Fruit fly (Drosophila melanogaster) whole organism, embryonic: ENCODE results near the gene CG15141.

Experiments used
- Ada2b ChIP-seq: fragments of 200-800 bp; sonication (Bioruptor generic); IDR thresholded peaks from 2 replicates; pipeline ENCODE4 v1.3.6; 2022; ENCODE audit warnings: missing biosample characterization, missing genetic modification characterization
- Antp ChIP-seq: fragments of 200-800 bp; sonication (Bioruptor generic); optimal IDR thresholded peaks from 3 replicates; lab custom pipeline; 2016; ENCODE audit warnings: missing biosample characterization, missing genetic modification characterization
- CG10431 ChIP-seq: fragments of 200-800 bp; sonication (Bioruptor generic); optimal IDR thresholded peaks from 3 replicates; lab custom pipeline; 2018; ENCODE audit warnings: missing biosample characterization, mild to moderate bottlenecking, missing genetic modification characterization
- CG11398 ChIP-seq: fragments of 200-800 bp; sonication (Bioruptor generic); optimal IDR thresholded peaks from 2 replicates; lab custom pipeline; 2016; ENCODE audit warnings: missing biosample characterization, missing genetic modification characterization
- CG12299 ChIP-seq: fragments of 200-800 bp; sonication (Bioruptor generic); optimal IDR thresholded peaks from 2 replicates; lab custom pipeline; 2018; ENCODE audit warnings: missing biosample characterization, mild to moderate bottlenecking, missing genetic modification characterization
- CG17829 ChIP-seq: fragments of 200-800 bp; optimal IDR thresholded peaks from 2 replicates; lab custom pipeline; 2019; ENCODE audit warnings: missing biosample characterization, mild to moderate bottlenecking, missing genetic modification characterization, moderate library complexity
- CG18011 ChIP-seq: fragments of 200-800 bp; sonication (Bioruptor generic); optimal IDR thresholded peaks from 2 replicates; lab custom pipeline; 2017; ENCODE audit warnings: missing biosample characterization, missing genetic modification characterization, mild to moderate bottlenecking, moderate library complexity, missing genotype
- CG18599 ChIP-seq: fragments of 200-800 bp; sonication (Bioruptor generic); optimal IDR thresholded peaks from 3 replicates; lab custom pipeline; 2017; ENCODE audit warnings: missing biosample characterization, missing genetic modification characterization, mild to moderate bottlenecking, moderate library complexity, missing genetic modification reagents
- CG18764 ChIP-seq: fragments of 200-800 bp; sonication (Bioruptor generic); optimal IDR thresholded peaks from 3 replicates; lab custom pipeline; 2016; ENCODE audit warnings: missing biosample characterization, missing genetic modification characterization
- CG2202 ChIP-seq: fragments of 200-800 bp; sonication (Bioruptor generic); optimal IDR thresholded peaks from 2 replicates; lab custom pipeline; 2018; ENCODE audit warnings: missing biosample characterization, mild to moderate bottlenecking, missing genetic modification characterization
- CG2875 ChIP-seq: fragments of 200-800 bp; sonication (Bioruptor generic); optimal IDR thresholded peaks from 2 replicates; lab custom pipeline; 2017; ENCODE audit warnings: missing biosample characterization, mild to moderate bottlenecking, missing genetic modification characterization, missing genetic modification reagents
- CG31224 ChIP-seq: fragments of 200-800 bp; sonication (Bioruptor generic); IDR thresholded peaks from 2 replicates; pipeline ENCODE4 v1.3.6; 2022; ENCODE audit warnings: missing biosample characterization, missing genetic modification characterization
- CG3163 ChIP-seq: fragments of 200-800 bp; sonication (Bioruptor generic); optimal IDR thresholded peaks from 3 replicates; lab custom pipeline; 2016; ENCODE audit warnings: missing biosample characterization, missing genetic modification characterization
- CG3407 ChIP-seq: fragments of 200-800 bp; sonication (Bioruptor generic); optimal IDR thresholded peaks from 2 replicates; lab custom pipeline; 2018; ENCODE audit warnings: missing biosample characterization, mild to moderate bottlenecking, missing genetic modification characterization
- CG4617 ChIP-seq: fragments of 200-800 bp; sonication (Bioruptor generic); optimal IDR thresholded peaks from 3 replicates; lab custom pipeline; 2016; ENCODE audit warnings: missing biosample characterization, missing genetic modification characterization, borderline replicate concordance
- CG7357 ChIP-seq: fragments of 200-800 bp; sonication (Bioruptor generic); IDR thresholded peaks from 3 replicates; pipeline ENCODE4 v1.3.6; 2022; ENCODE audit warnings: missing biosample characterization, missing genetic modification characterization
- Hmr ChIP-seq: fragments of 200-800 bp; sonication (Bioruptor generic); optimal IDR thresholded peaks from 3 replicates; lab custom pipeline; 2017; ENCODE audit warnings: mild to moderate bottlenecking, missing biosample characterization, missing genetic modification reagents, missing genetic modification characterization
- Hsf ChIP-seq: fragments of 200-800 bp; sonication (Bioruptor generic); optimal IDR thresholded peaks from 3 replicates; lab custom pipeline; 2016; ENCODE audit warnings: missing biosample characterization, missing genetic modification characterization
- TFAM ChIP-seq: fragments of 200-800 bp; sonication (Bioruptor generic); optimal IDR thresholded peaks from 2 replicates; lab custom pipeline; 2017; ENCODE audit warnings: missing biosample characterization, missing genetic modification characterization, inconsistent platforms
- Trl ChIP-seq, 3 experiments: fragments of >200 bp in 2 of 3; fragments of 200-800 bp in 1 of 3; sonication (Bioruptor generic) in 1 of 3; optimal IDR thresholded peaks; 2 replicates in 1 of 3; 3 replicates in 2 of 3; lab custom pipeline; 2016 to 2017; ENCODE audit warnings: missing biosample characterization in 1 of 3, missing genetic modification characterization in 1 of 3
- Vsx1 ChIP-seq: fragments of 200-800 bp; sonication (Bioruptor generic); optimal IDR thresholded peaks from 2 replicates; lab custom pipeline; 2017; ENCODE audit warnings: missing biosample characterization, mild to moderate bottlenecking, missing genetic modification characterization, missing genetic modification reagents
- ap ChIP-seq: fragments of 200-800 bp; sonication (Bioruptor generic); IDR thresholded peaks from 2 replicates; pipeline ENCODE4 v1.3.6; 2022; ENCODE audit warnings: missing biosample characterization, missing genetic modification characterization
- ato ChIP-seq: fragments of 200-800 bp; sonication (Bioruptor generic); IDR thresholded peaks from 2 replicates; pipeline ENCODE4 v1.3.6; 2022; ENCODE audit warnings: missing biosample characterization, missing genetic modification characterization; ENCODE audit not compliant: partially characterized antibody
- cad ChIP-seq: fragments of >200 bp; optimal IDR thresholded peaks from 2 replicates; lab custom pipeline; 2017; ENCODE audit warnings: missing biosample characterization, missing genetic modification characterization
- chif ChIP-seq, 2 experiments: fragments of 200-800 bp; sonication (Bioruptor generic); optimal IDR thresholded peaks; 3 replicates each; lab custom pipeline; 2016; ENCODE audit warnings: missing biosample characterization in 2 of 2, missing genetic modification characterization in 2 of 2
- corto ChIP-seq: fragments of 200-800 bp; sonication (Bioruptor generic); optimal IDR thresholded peaks from 2 replicates; lab custom pipeline; 2016; ENCODE audit warnings: missing biosample characterization, mild to moderate bottlenecking, missing genetic modification characterization, moderate library complexity
- dati ChIP-seq: fragments of 200-800 bp; sonication (Bioruptor generic); IDR thresholded peaks from 2 replicates; pipeline ENCODE4 v1.3.6; 2022; ENCODE audit warnings: missing biosample characterization, missing genetic modification characterization
- fd102C ChIP-seq: fragments of 200-800 bp; sonication (Bioruptor generic); optimal IDR thresholded peaks from 2 replicates; lab custom pipeline; 2018; ENCODE audit warnings: missing biosample characterization, mild to moderate bottlenecking, missing genetic modification characterization, moderate library complexity
- gcm ChIP-seq: fragments of 200-800 bp; sonication (Bioruptor generic); optimal IDR thresholded peaks from 2 replicates; lab custom pipeline; 2019; ENCODE audit warnings: missing biosample characterization, mild to moderate bottlenecking, missing genetic modification characterization, moderate library complexity
- h ChIP-seq: fragments of >200 bp; optimal IDR thresholded peaks from 2 replicates; lab custom pipeline; 2017
- ken ChIP-seq: fragments of 200-800 bp; sonication (Bioruptor generic); IDR thresholded peaks from 3 replicates; pipeline ENCODE4 v1.3.6; 2022; ENCODE audit warnings: missing biosample characterization, missing genetic modification characterization
- lab ChIP-seq: fragments of 200-800 bp; sonication (Bioruptor generic); optimal IDR thresholded peaks from 3 replicates; lab custom pipeline; 2017; ENCODE audit warnings: missing biosample characterization, missing genetic modification characterization, mild to moderate bottlenecking, moderate library complexity, missing genetic modification reagents
- mam ChIP-seq: fragments of 200-800 bp; sonication (Bioruptor generic); optimal IDR thresholded peaks from 3 replicates; lab custom pipeline; 2016; ENCODE audit warnings: missing biosample characterization, missing genetic modification characterization
- mirr ChIP-seq: fragments of 200-800 bp; sonication (Bioruptor generic); optimal IDR thresholded peaks from 3 replicates; lab custom pipeline; 2018; ENCODE audit warnings: missing biosample characterization, mild to moderate bottlenecking, missing genetic modification characterization
- nerfin-2 ChIP-seq: fragments of 200-800 bp; sonication (Bioruptor generic); IDR thresholded peaks from 2 replicates; pipeline ENCODE4 v1.3.6; 2022; ENCODE audit warnings: missing biosample characterization, missing genetic modification characterization; ENCODE audit not compliant: partially characterized antibody
- onecut ChIP-seq: fragments of 200-800 bp; sonication (Bioruptor generic); IDR thresholded peaks from 2 replicates; pipeline ENCODE4 v1.3.6; 2022; ENCODE audit warnings: missing biosample characterization, missing genetic modification characterization
- pfk ChIP-seq: fragments of 200-800 bp; sonication (Bioruptor generic); optimal IDR thresholded peaks from 2 replicates; lab custom pipeline; 2018; ENCODE audit warnings: missing biosample characterization, mild to moderate bottlenecking, missing genetic modification characterization, moderate library complexity
- pho ChIP-seq: fragments of 200-800 bp; sonication (Bioruptor generic); optimal IDR thresholded peaks from 2 replicates; lab custom pipeline; 2016; ENCODE audit warnings: missing biosample characterization, missing genetic modification characterization
- pros ChIP-seq: fragments of 200-800 bp; sonication (Bioruptor generic); optimal IDR thresholded peaks from 3 replicates; lab custom pipeline; 2019; ENCODE audit warnings: missing biosample characterization, mild to moderate bottlenecking, missing genetic modification characterization, moderate library complexity
- ranshi ChIP-seq: fragments of 200-800 bp; sonication (Bioruptor generic); IDR thresholded peaks from 2 replicates; pipeline ENCODE4 v1.3.6; 2022; ENCODE audit warnings: missing biosample characterization, missing genetic modification characterization
- repo ChIP-seq: fragments of 200-800 bp; sonication (Bioruptor generic); optimal IDR thresholded peaks from 2 replicates; lab custom pipeline; 2016; ENCODE audit warnings: missing biosample characterization, missing genetic modification characterization
- run ChIP-seq: fragments of 200-800 bp; sonication (Bioruptor generic); optimal IDR thresholded peaks from 3 replicates; lab custom pipeline; 2018; ENCODE audit warnings: missing biosample characterization, mild to moderate bottlenecking, missing genetic modification characterization
- sens ChIP-seq: fragments of 200-800 bp; sonication (Bioruptor generic); peaks from one replicate; lab custom pipeline; 2016; ENCODE audit warnings: missing biosample characterization, missing genetic modification characterization
- trem ChIP-seq: fragments of 200-800 bp; optimal IDR thresholded peaks from 3 replicates; lab custom pipeline; 2019; ENCODE audit warnings: missing biosample characterization, mild to moderate bottlenecking, missing genetic modification characterization, moderate library complexity
- vnd ChIP-seq: fragments of 200-800 bp; sonication (Bioruptor generic); IDR thresholded peaks from 3 replicates; pipeline ENCODE4 v1.3.6; 2022; ENCODE audit warnings: missing biosample characterization, missing genetic modification characterization; ENCODE audit not compliant: partially characterized antibody
- zen2 ChIP-seq: fragments of 200-800 bp; sonication (Bioruptor generic); IDR thresholded peaks from 3 replicates; pipeline ENCODE4 v1.3.6; 2022; ENCODE audit warnings: missing biosample characterization, missing genetic modification characterization; ENCODE audit not compliant: partially characterized antibody
- zfh2 ChIP-seq: fragments of 200-800 bp; sonication (Bioruptor generic); optimal IDR thresholded peaks from 2 replicates; lab custom pipeline; 2016; ENCODE audit warnings: missing biosample characterization, missing genetic modification characterization

Gene CG15141

DNA sequence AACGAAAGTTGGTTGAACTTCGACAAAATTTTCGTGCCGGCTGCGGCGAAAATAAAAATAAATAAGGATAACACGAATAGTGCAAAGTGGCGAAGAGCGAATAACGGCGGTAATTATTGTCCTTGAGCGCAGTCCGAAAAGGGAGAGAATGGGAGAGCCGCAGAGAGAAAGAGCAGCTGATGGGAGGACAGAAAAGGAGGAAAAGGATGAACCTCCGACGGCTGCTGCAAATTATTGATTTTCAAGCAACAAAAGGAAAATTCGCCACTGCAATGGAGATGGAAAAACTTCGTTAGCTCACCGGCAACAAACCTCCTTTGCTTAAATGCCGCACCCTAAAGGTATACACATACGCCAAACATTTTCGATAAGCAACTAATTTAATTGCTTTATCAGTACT lies 27.7 kb upstream of the CG15141 start:
- TF ChIP-seq pros (GFP tag; lab: Kevin White, UChicago) = peak; percentile 7
- TF ChIP-seq lab (GFP tag; lab: Kevin White, UChicago) = no peak
- TF ChIP-seq TFAM (GFP tag; lab: Kevin White, UChicago) = no peak
- TF ChIP-seq CG12299 (tag; lab: Kevin White, UChicago) = no peak
- no peak for TF ChIP-seq ap (GFP tag; lab: Robert Waterston, UW)
- TF ChIP-seq nerfin-2 (GFP tag; lab: Robert Waterston, UW) = no peak
- TF ChIP-seq CG2875 (GFP tag; lab: Kevin White, UChicago) = no peak
- 0 out of 3 replicates have a peak, but pooled peaks have one; percentile 12 for TF ChIP-seq vnd (GFP tag; lab: Robert Waterston, UW)
- TF ChIP-seq Hmr (GFP tag; lab: Kevin White, UChicago) = no peak
- TF ChIP-seq CG18764 (GFP tag; lab: Kevin White, UChicago) = no peak
- TF ChIP-seq CG31224 (GFP tag; lab: Robert Waterston, UW) = peak; percentile 76
- TF ChIP-seq CG7357 (GFP tag; lab: Robert Waterston, UW) = no peak
- TF ChIP-seq dati (GFP tag; lab: Robert Waterston, UW) = no peak
- no peak for TF ChIP-seq Ada2b
- no peak for TF ChIP-seq Antp (GFP tag; lab: Kevin White, UChicago)
- TF ChIP-seq corto (GFP tag; lab: Kevin White, UChicago) = no peak
- TF ChIP-seq gcm = no peak
- TF ChIP-seq sens (GFP tag; lab: Kevin White, UChicago) = peak; percentile 49
- no peak for TF ChIP-seq CG17829 (tag; lab: Kevin White, UChicago)
- no peak for TF ChIP-seq chif (GFP tag; optimal IDR thresholded peaks at IDR 0.05; lab: Kevin White, UChicago)
- TF ChIP-seq CG11398 (GFP tag; lab: Kevin White, UChicago) = no peak
- TF ChIP-seq CG18011 = no peak
- TF ChIP-seq Vsx1 (GFP tag; lab: Kevin White, UChicago) = no peak
- TF ChIP-seq ken (GFP tag; lab: Robert Waterston, UW) = no peak
- TF ChIP-seq fd102C (GFP tag; lab: Kevin White, UChicago) = no peak
- TF ChIP-seq run = no peak
- TF ChIP-seq onecut (GFP tag; lab: Robert Waterston, UW) = peak; percentile 69
- no peak for TF ChIP-seq mirr (GFP tag; lab: Kevin White, UChicago)
- TF ChIP-seq pho (GFP tag; lab: Kevin White, UChicago) = no peak
- TF ChIP-seq pfk (GFP tag; lab: Kevin White, UChicago) = no peak
- TF ChIP-seq mam (GFP tag; lab: Kevin White, UChicago) = no peak
- no peak for TF ChIP-seq CG18599 (GFP tag; lab: Kevin White, UChicago)
- no peak for TF ChIP-seq CG10431
- no peak for TF ChIP-seq trem (tag; lab: Kevin White, UChicago)
- TF ChIP-seq CG4617 (GFP tag; lab: Kevin White, UChicago) = no peak
- no peak for TF ChIP-seq Hsf (GFP tag; lab: Kevin White, UChicago)
- TF ChIP-seq ato = no peak
- TF ChIP-seq repo (GFP tag; lab: Kevin White, UChicago) = no peak
- peak; percentile 19 for TF ChIP-seq cad (GFP tag; lab: Kevin White, UChicago)
- no peak for TF ChIP-seq CG3163 (GFP tag; lab: Kevin White, UChicago)
- no peak for TF ChIP-seq zfh2 (GFP tag; lab: Kevin White, UChicago)
- no peak for TF ChIP-seq h (lab: Kevin White, UChicago)
- TF ChIP-seq CG2202 = no peak
- no peak for TF ChIP-seq ranshi (GFP tag; lab: Robert Waterston, UW)
- no peak for TF ChIP-seq CG3407 (GFP tag; lab: Kevin White, UChicago)
- peak; percentile 28 to 37 for TF ChIP-seq Trl (optimal IDR thresholded peaks at IDR 0.05; lab: Kevin White, UChicago)
- TF ChIP-seq Trl (GFP tag; optimal IDR thresholded peaks at IDR 0.05; lab: Kevin White, UChicago) = no peak
- no peak for TF ChIP-seq zen2 (GFP tag; lab: Robert Waterston, UW)
